Worm (Caenorhabditis elegans) whole organism, L4 larva: Measurements from ENCODE around the gene C34C12.8.

ENCODE experiments used
- D1046.2 ChIP-seq: fragments of 200-800 bp; sonication (Bioruptor generic); IDR thresholded peaks from 2 replicates; pipeline ENCODE4 v1.3.6; 2022; ENCODE audit warnings: missing genetic modification characterization, missing compliant biosample characterization
- F37D6.2 ChIP-seq: sonication (generic microtip); optimal IDR thresholded peaks from 2 replicates; lab custom pipeline; 2016; ENCODE audit warnings: mild to moderate bottlenecking, missing genetic modification characterization, missing compliant biosample characterization
- T20F7.1 ChIP-seq: fragments of 200-800 bp; sonication (Bioruptor generic); optimal IDR thresholded peaks from 2 replicates; lab custom pipeline; 2018; ENCODE audit warnings: mild to moderate bottlenecking, missing genetic modification characterization, missing compliant biosample characterization
- T26A8.4 ChIP-seq: fragments of 200-800 bp; sonication (Bioruptor generic); IDR thresholded peaks from 2 replicates; pipeline ENCODE4 v1.3.6; 2022; ENCODE audit warnings: missing genetic modification characterization, missing compliant biosample characterization
- Y105C5A.15 ChIP-seq: fragments of 200-800 bp; sonication (Bioruptor generic); IDR thresholded peaks from 2 replicates; pipeline ENCODE4 v1.3.6; 2022; ENCODE audit warnings: missing genetic modification characterization, missing compliant biosample characterization
- Y48G9A.11 ChIP-seq: fragments of 200-800 bp; sonication (Bioruptor generic); IDR thresholded peaks from 2 replicates; pipeline ENCODE4 v1.3.6; 2022; ENCODE audit warnings: missing genetic modification reagents, missing genetic modification characterization, missing compliant biosample characterization
- ama-1 ChIP-seq: fragments of 150-350 bp; optimal IDR thresholded peaks from 2 replicates; lab custom pipeline; 2014; ENCODE audit warnings: inconsistent platforms, mixed read lengths
- ceh-44 ChIP-seq: fragments of 200-800 bp; sonication (Bioruptor generic); IDR thresholded peaks from 2 replicates; pipeline ENCODE4 v1.3.6; 2022; ENCODE audit warnings: missing genetic modification reagents, missing genetic modification characterization, missing compliant biosample characterization
- cey-2 ChIP-seq: sonication (generic microtip); optimal IDR thresholded peaks from 3 replicates; lab custom pipeline; 2017; ENCODE audit warnings: missing genetic modification characterization, mild to moderate bottlenecking, missing compliant biosample characterization, antibody characterized with exemption, borderline replicate concordance; ENCODE audit not compliant: insufficient read depth
- daf-16 ChIP-seq, 3 experiments: sonication (generic microtip); optimal IDR thresholded peaks; 2 replicates each; lab custom pipeline; 2016 to 2017; ENCODE audit warnings: missing genetic modification characterization in 3 of 3, missing genetic modification reagents in 3 of 3, mild to moderate bottlenecking in 2 of 3, missing compliant biosample characterization in 2 of 3, missing biosample characterization in 1 of 3, moderate library complexity in 1 of 3
- daf-19 ChIP-seq: fragments of 200-800 bp; sonication (Bioruptor generic); conservative IDR thresholded peaks from 2 replicates; pipeline ENCODE4 v1.3.6; 2022; ENCODE audit warnings: missing genetic modification characterization, missing compliant biosample characterization
- dmd-6 ChIP-seq: fragments of 200-800 bp; sonication (Bioruptor generic); IDR thresholded peaks from 2 replicates; pipeline ENCODE4 v1.3.6; 2022; ENCODE audit warnings: missing genetic modification reagents, missing genetic modification characterization, missing compliant biosample characterization
- dmd-8 ChIP-seq: fragments of 200-800 bp; sonication (Bioruptor generic); IDR thresholded peaks from 2 replicates; pipeline ENCODE4 v1.3.6; 2022; ENCODE audit warnings: missing genetic modification characterization, missing compliant biosample characterization
- dmd-9 ChIP-seq: fragments of 200-800 bp; sonication (Bioruptor generic); IDR thresholded peaks from 2 replicates; pipeline ENCODE4 v1.3.6; 2022; ENCODE audit warnings: missing genetic modification reagents, missing genetic modification characterization, missing compliant biosample characterization
- egl-43 ChIP-seq: fragments of 200-800 bp; sonication (Bioruptor generic); IDR thresholded peaks from 2 replicates; pipeline ENCODE4 v1.3.6; 2022; ENCODE audit warnings: missing genetic modification reagents, missing genetic modification characterization, missing compliant biosample characterization
- fkh-10 ChIP-seq: fragments of 150-350 bp; optimal IDR thresholded peaks from 2 replicates; lab custom pipeline; 2014; ENCODE audit warnings: missing biosample characterization, missing genetic modification reagents, missing genetic modification characterization
- hif-1 ChIP-seq, 2 experiments: sonication (generic microtip); optimal IDR thresholded peaks; 2 replicates each; lab custom pipeline; 2016 to 2017; ENCODE audit warnings: missing compliant biosample characterization in 2 of 2, missing genetic modification characterization in 2 of 2, missing genetic modification reagents in 2 of 2, missing genotype in 2 of 2, mild to moderate bottlenecking in 1 of 2
- hlh-30 ChIP-seq: sonication (generic microtip); optimal IDR thresholded peaks from 2 replicates; lab custom pipeline; 2017; ENCODE audit warnings: antibody characterized with exemption, mild to moderate bottlenecking, missing genetic modification characterization, missing compliant biosample characterization; ENCODE audit not compliant: insufficient read depth
- lim-7 ChIP-seq: fragments of 200-800 bp; sonication (Bioruptor generic); IDR thresholded peaks from 2 replicates; pipeline ENCODE4 v1.3.6; 2022; ENCODE audit warnings: missing genetic modification characterization, missing compliant biosample characterization
- lin-15B ChIP-seq: fragments of 150-350 bp; sonication (generic microtip); optimal IDR thresholded peaks from 3 replicates; lab custom pipeline; 2014; ENCODE audit warnings: missing biosample characterization, missing genetic modification characterization
- lin-29 ChIP-seq: fragments of 200-800 bp; sonication (Bioruptor generic); IDR thresholded peaks from 2 replicates; pipeline ENCODE4 v1.3.6; 2022; ENCODE audit warnings: missing genetic modification reagents, missing genetic modification characterization, missing compliant biosample characterization
- lin-38 ChIP-seq: fragments of 200-800 bp; sonication (Bioruptor generic); IDR thresholded peaks from 2 replicates; pipeline ENCODE4 v1.3.6; 2022; ENCODE audit warnings: missing genetic modification reagents, missing genetic modification characterization, missing compliant biosample characterization
- lin-39 ChIP-seq: fragments of 150-350 bp; optimal IDR thresholded peaks from 2 replicates; lab custom pipeline; 2014; ENCODE audit warnings: missing biosample characterization, missing genetic modification reagents, missing genetic modification characterization
- lir-3 ChIP-seq: sonication (generic microtip); optimal IDR thresholded peaks from 2 replicates; lab custom pipeline; 2016; ENCODE audit warnings: mild to moderate bottlenecking, missing genetic modification characterization, missing compliant biosample characterization
- lsy-2 ChIP-seq, 2 experiments: fragments of 150-350 bp in 1 of 2; sonication (generic microtip) in 1 of 2; optimal IDR thresholded peaks; 2 replicates each; lab custom pipeline; 2014 to 2017; ENCODE audit warnings: missing biosample characterization in 2 of 2, missing genetic modification characterization in 2 of 2
- madf-5 ChIP-seq, 2 experiments: fragments of 200-800 bp; sonication (Bioruptor generic); IDR thresholded peaks; 2 replicates each; pipeline ENCODE4 v1.3.6; 2022; ENCODE audit warnings: missing compliant biosample characterization in 2 of 2, missing genetic modification characterization in 2 of 2
- madf-9 ChIP-seq: fragments of 200-800 bp; sonication (Bioruptor generic); conservative IDR thresholded peaks from 2 replicates; pipeline ENCODE4 v1.3.6; 2022; ENCODE audit warnings: missing genetic modification reagents, missing genetic modification characterization, missing compliant biosample characterization
- mdl-1 ChIP-seq, 2 experiments: fragments of 150-350 bp in 1 of 2; sonication (generic microtip) in 1 of 2; optimal IDR thresholded peaks; 2 replicates each; lab custom pipeline; 2014 to 2017; ENCODE audit warnings: missing biosample characterization in 2 of 2, missing genetic modification characterization in 2 of 2
- mdt-29 ChIP-seq: fragments of 200-800 bp; sonication (Bioruptor generic); IDR thresholded peaks from 2 replicates; pipeline ENCODE4 v1.3.6; 2022; ENCODE audit warnings: missing genetic modification reagents, missing genetic modification characterization, missing compliant biosample characterization
- mes-2 ChIP-seq: sonication (generic microtip); optimal IDR thresholded peaks from 2 replicates; lab custom pipeline; 2016; ENCODE audit warnings: missing genotype, mild to moderate bottlenecking, missing genetic modification characterization, missing compliant biosample characterization; ENCODE audit not compliant: poor library complexity, severe bottlenecking
- nhr-111 ChIP-seq: fragments of 200-800 bp; sonication (Bioruptor generic); optimal IDR thresholded peaks from 2 replicates; lab custom pipeline; 2018; ENCODE audit warnings: mild to moderate bottlenecking, missing genetic modification characterization, missing compliant biosample characterization
- nhr-25 ChIP-seq: sonication (generic microtip); optimal IDR thresholded peaks from 2 replicates; lab custom pipeline; 2017; ENCODE audit warnings: missing genetic modification characterization, mild to moderate bottlenecking, missing compliant biosample characterization, antibody characterized with exemption, moderate library complexity, borderline replicate concordance; ENCODE audit not compliant: insufficient read depth
- nhr-28 ChIP-seq: fragments of 150-350 bp; optimal IDR thresholded peaks from 2 replicates; lab custom pipeline; 2014; ENCODE audit warnings: missing biosample characterization, missing genetic modification characterization
- nhr-6 ChIP-seq: fragments of 150-350 bp; optimal IDR thresholded peaks from 2 replicates; lab custom pipeline; 2014; ENCODE audit warnings: missing biosample characterization, missing genetic modification characterization
- pha-4 ChIP-seq, 2 experiments: fragments of 150-350 bp in 1 of 2; fragments of 200-800 bp in 1 of 2; sonication (Bioruptor generic) in 1 of 2; IDR thresholded peaks in 1 of 2; optimal IDR thresholded peaks in 1 of 2; 2 replicates each; pipeline versions ENCODE4 v1.3.6 to Lab custom; 2014 to 2022; ENCODE audit warnings: missing genetic modification characterization in 2 of 2, missing genetic modification reagents in 2 of 2, missing biosample characterization in 1 of 2, missing compliant biosample characterization in 1 of 2
- php-3 ChIP-seq: fragments of 200-800 bp; sonication (Bioruptor generic); IDR thresholded peaks from 2 replicates; pipeline ENCODE4 v1.3.6; 2022; ENCODE audit warnings: missing genetic modification reagents, missing genetic modification characterization, missing compliant biosample characterization
- sdz-12 ChIP-seq: fragments of 200-800 bp; sonication (Bioruptor generic); optimal IDR thresholded peaks from 2 replicates; lab custom pipeline; 2018; ENCODE audit warnings: mild to moderate bottlenecking, missing genetic modification characterization, missing compliant biosample characterization
- unc-130 ChIP-seq: sonication (generic microtip); optimal IDR thresholded peaks from 2 replicates; lab custom pipeline; 2016; ENCODE audit warnings: missing genetic modification reagents, missing genetic modification characterization, missing compliant biosample characterization
- unc-39 ChIP-seq: sonication (generic microtip); optimal IDR thresholded peaks from 2 replicates; lab custom pipeline; 2017; ENCODE audit warnings: missing biosample characterization, missing genetic modification characterization
- unc-62 ChIP-seq, 3 experiments: fragments of 150-350 bp in 1 of 3; sonication (generic microtip); optimal IDR thresholded peaks in 2 of 3; peaks in 1 of 3; 1 replicate in 1 of 3; 2 replicates in 2 of 3; lab custom pipeline; 2014 to 2017; ENCODE audit warnings: missing biosample characterization in 3 of 3, missing genetic modification characterization in 3 of 3, missing genetic modification reagents in 3 of 3, missing genotype in 1 of 3
- zip-2 ChIP-seq: fragments of 150-350 bp; optimal IDR thresholded peaks from 2 replicates; lab custom pipeline; 2014; ENCODE audit warnings: missing biosample characterization, missing genetic modification characterization

The C34C12.8 gene

ce11 chrIII:3487133-3487532 is 26.9 kb downstream of the C34C12.8 start:
- no peak for TF ChIP-seq Y105C5A.15 (GFP tag; lab: Robert Waterston, UW)
- no peak for TF ChIP-seq ama-1
- no peak for TF ChIP-seq F37D6.2 (tag; lab: Kevin White, UChicago)
- TF ChIP-seq dmd-8 (GFP tag; lab: Robert Waterston, UW) = no peak
- no peak for TF ChIP-seq lsy-2 (tag; optimal IDR thresholded peaks at IDR 0.05; lab: Kevin White, UChicago)
- TF ChIP-seq zip-2 (tag; lab: Kevin White, UChicago) = no peak
- no peak for TF ChIP-seq nhr-6
- TF ChIP-seq daf-19 = no peak
- no peak for TF ChIP-seq fkh-10 (GFP tag; lab: Kevin White, UChicago)
- TF ChIP-seq lin-39 = no peak
- no peak for TF ChIP-seq mdt-29 (GFP tag; lab: Robert Waterston, UW)
- TF ChIP-seq daf-16 (GFP tag; optimal IDR thresholded peaks at IDR 0.05; lab: Kevin White, UChicago) = no peak
- no peak for TF ChIP-seq daf-16 (tag; optimal IDR thresholded peaks at IDR 0.05; lab: Kevin White, UChicago)
- TF ChIP-seq nhr-28 (tag; lab: Kevin White, UChicago) = no peak

- TF ChIP-seq nhr-28 (tag; lab: Kevin White, UChicago) (peak; percentile 13), nhr-111 (no peak)
These were observed 28.0 kb downstream of the C34C12.8 start, which contains the start of gene C34C12.7 for ce11 chrIII:3488224-3488623. Gene C34C12.7, minus strand, starts transcription at chrIII:3488341.

ce11 chrIII:3493138-3493537 is 32.9 kb downstream of the C34C12.8 start, which contains the start of gene gly-14:
Gene gly-14, minus strand, starts transcription at chrIII:3493238.
- TF ChIP-seq unc-62 (GFP tag; optimal IDR thresholded peaks at IDR 0.05 in 1 of 2; lab: Kevin White, UChicago) (no peak), unc-62 (tag; optimal IDR thresholded peaks at IDR 0.05; lab: Kevin White, UChicago) (no peak), madf-9 (no peak), nhr-25 (no peak), madf-5 (GFP tag; IDR thresholded peaks at IDR 0.05; lab: Robert Waterston, UW) (no peak), egl-43 (GFP tag; lab: Robert Waterston, UW) (no peak), cey-2 (tag; lab: Kevin White, UChicago) (no peak), mdl-1 (tag; optimal IDR thresholded peaks at IDR 0.05; lab: Kevin White, UChicago) (no peak), unc-39 (tag; lab: Kevin White, UChicago) (no peak), pha-4 (GFP tag; IDR thresholded peaks at IDR 0.05; lab: Robert Waterston, UW) (no peak), pha-4 (tag; optimal IDR thresholded peaks at IDR 0.05; lab: Kevin White, UChicago) (no peak), T26A8.4 (no peak)

ce11 chrIII:3498957-3499356 is 38.8 kb downstream of the C34C12.8 start, which contains the start of gene M01F1.9:
Gene M01F1.9, minus strand, starts transcription at chrIII:3499057.
- no peak for TF ChIP-seq sdz-12 (GFP tag; lab: Kevin White, UChicago)
- TF ChIP-seq lin-29 (GFP tag; lab: Robert Waterston, UW) = no peak
- TF ChIP-seq zip-2 (tag; lab: Kevin White, UChicago) = no peak
- TF ChIP-seq lin-15B (tag; lab: Kevin White, UChicago) = no peak
- no peak for TF ChIP-seq cey-2 (tag; lab: Kevin White, UChicago)

ce11 chrIII:3499850-3500249 is 39.6 kb downstream of the C34C12.8 start:
- TF ChIP-seq php-3 = no peak
- TF ChIP-seq ceh-44 (GFP tag; lab: Robert Waterston, UW) = peak; percentile 54; the same call in 1 of the 2 replicates
- peak; percentile 37; the same call in 1 of the 2 replicates for TF ChIP-seq dmd-6 (GFP tag; lab: Robert Waterston, UW)
- TF ChIP-seq hlh-30 (tag; lab: Kevin White, UChicago) = no peak
- TF ChIP-seq D1046.2 (GFP tag; lab: Robert Waterston, UW) = 0 out of 2 replicates have a peak, but pooled peaks have one; percentile 22
- peak; percentile 89 for TF ChIP-seq mes-2 (tag; lab: Kevin White, UChicago)
- TF ChIP-seq Y48G9A.11 (GFP tag; lab: Robert Waterston, UW) = peak; percentile 85
- TF ChIP-seq lin-38 (GFP tag; lab: Robert Waterston, UW) = peak; percentile 71
- TF ChIP-seq lir-3 (tag; lab: Kevin White, UChicago) = no peak
- 0 out of 2 replicates have a peak, but pooled peaks have one; percentile 32 for TF ChIP-seq egl-43 (GFP tag; lab: Robert Waterston, UW)
- peak; percentile 48; the same call in 1 of the 2 replicates for TF ChIP-seq lim-7 (GFP tag; lab: Robert Waterston, UW)
- TF ChIP-seq dmd-9 (GFP tag; lab: Robert Waterston, UW) = 0 out of 2 replicates have a peak, but pooled peaks have one; percentile 45
- peak; percentile 61 for TF ChIP-seq unc-130
- TF ChIP-seq T20F7.1 = peak; percentile 42
- TF ChIP-seq hif-1 (tag; optimal IDR thresholded peaks at IDR 0.05; lab: Kevin White, UChicago) = peak in 1 of 2 experiments; percentile 71
